Worm (Caenorhabditis elegans) whole organism, young adult: ENCODE data around the gene haf-1.

Source experiments
- B0261.1 ChIP-seq: sonication (generic microtip); optimal IDR thresholded peaks from 2 replicates; lab custom pipeline; 2016; ENCODE audit warnings: mild to moderate bottlenecking, missing genetic modification characterization, moderate library complexity, missing compliant biosample characterization
- D2030.7 ChIP-seq: fragments of 200-800 bp; sonication (Bioruptor generic); IDR thresholded peaks from 2 replicates; pipeline ENCODE4 v1.3.6; 2022; ENCODE audit warnings: missing genetic modification reagents, missing genetic modification characterization, missing compliant biosample characterization
- F22D6.2 ChIP-seq: sonication (generic microtip); optimal IDR thresholded peaks from 2 replicates; lab custom pipeline; 2016; ENCODE audit warnings: mild to moderate bottlenecking, missing genetic modification characterization, missing compliant biosample characterization
- F55B11.4 ChIP-seq: sonication (generic microtip); optimal IDR thresholded peaks from 2 replicates; lab custom pipeline; 2016; ENCODE audit warnings: missing compliant biosample characterization, missing genetic modification characterization, borderline replicate concordance; ENCODE audit not compliant: insufficient read depth
- F57A8.1 ChIP-seq: fragments of 200-800 bp; sonication (Bioruptor generic); optimal IDR thresholded peaks from 2 replicates; lab custom pipeline; 2018; ENCODE audit warnings: mild to moderate bottlenecking, missing genetic modification characterization, moderate library complexity, missing compliant biosample characterization
- F57C9.4 ChIP-seq: sonication (generic microtip); optimal IDR thresholded peaks from 2 replicates; lab custom pipeline; 2017; ENCODE audit warnings: mild to moderate bottlenecking, missing genetic modification characterization, missing compliant biosample characterization
- T07F8.4 ChIP-seq: sonication (generic microtip); optimal IDR thresholded peaks from 2 replicates; lab custom pipeline; 2016; ENCODE audit warnings: mild to moderate bottlenecking, missing genetic modification characterization, moderate library complexity, missing compliant biosample characterization
- Y67H2A.10 ChIP-seq: fragments of 200-800 bp; sonication (Bioruptor generic); conservative IDR thresholded peaks from 2 replicates; pipeline ENCODE4 v1.3.6; 2022; ENCODE audit warnings: missing genetic modification reagents, missing genetic modification characterization, missing compliant biosample characterization
- Y79H2A.3 ChIP-seq: fragments of 200-800 bp; sonication (Bioruptor generic); conservative IDR thresholded peaks from 2 replicates; pipeline ENCODE4 v1.3.6; 2022; ENCODE audit warnings: missing genetic modification reagents, missing genetic modification characterization, missing compliant biosample characterization
- ZK185.1 ChIP-seq: sonication (generic microtip); optimal IDR thresholded peaks from 2 replicates; lab custom pipeline; 2016; ENCODE audit warnings: mild to moderate bottlenecking, missing genetic modification characterization, missing compliant biosample characterization; ENCODE audit not compliant: poor library complexity, severe bottlenecking
- ama-1 ChIP-seq, 3 experiments: fragments of 150-350 bp in 1 of 3; sonication (generic microtip) in 2 of 3; optimal IDR thresholded peaks; 2 replicates each; lab custom pipeline; 2014 to 2018; ENCODE audit warnings: missing biosample characterization in 2 of 3, missing genetic modification characterization in 2 of 3, missing genetic modification reagents in 2 of 3
- atf-7 ChIP-seq: sonication (generic microtip); optimal IDR thresholded peaks from 2 replicates; lab custom pipeline; 2017; ENCODE audit warnings: mild to moderate bottlenecking, missing genetic modification characterization, missing compliant biosample characterization
- attf-3 ChIP-seq: fragments of 200-800 bp; sonication (Bioruptor generic); conservative IDR thresholded peaks from 2 replicates; pipeline ENCODE4 v1.3.6; 2022; ENCODE audit warnings: missing genetic modification reagents, missing genetic modification characterization, missing compliant biosample characterization
- bed-2 ChIP-seq: fragments of 200-800 bp; sonication (Bioruptor generic); IDR thresholded peaks from 2 replicates; pipeline ENCODE4 v1.3.6; 2022; ENCODE audit warnings: missing genetic modification reagents, missing genetic modification characterization, missing compliant biosample characterization
- cebp-1 ChIP-seq, 2 experiments: fragments of 200-800 bp in 1 of 2; sonication (Bioruptor generic) in 1 of 2; sonication (generic microtip) in 1 of 2; IDR thresholded peaks in 1 of 2; optimal IDR thresholded peaks in 1 of 2; 2 replicates each; pipeline versions ENCODE4 v1.3.6 to Lab custom; 2017 to 2022; ENCODE audit warnings: missing compliant biosample characterization in 2 of 2, missing genetic modification characterization in 2 of 2, mild to moderate bottlenecking in 1 of 2, missing genetic modification reagents in 1 of 2, moderate library complexity in 1 of 2
- ceh-100 ChIP-seq: fragments of 200-800 bp; sonication (Bioruptor generic); IDR thresholded peaks from 2 replicates; pipeline ENCODE4 v1.3.6; 2022; ENCODE audit warnings: missing genetic modification reagents, missing genetic modification characterization, missing compliant biosample characterization
- die-1 ChIP-seq: sonication (generic microtip); optimal IDR thresholded peaks from 2 replicates; lab custom pipeline; 2016; ENCODE audit warnings: missing genotype, mild to moderate bottlenecking, missing genetic modification characterization, missing compliant biosample characterization
- egl-18 ChIP-seq: fragments of 200-800 bp; sonication (Bioruptor generic); IDR thresholded peaks from 2 replicates; pipeline ENCODE4 v1.3.6; 2022; ENCODE audit warnings: missing genetic modification reagents, missing genetic modification characterization, missing compliant biosample characterization
- him-1 ChIP-seq: sonication (generic microtip); optimal IDR thresholded peaks from 2 replicates; lab custom pipeline; 2016; ENCODE audit warnings: missing genotype, missing genetic modification reagents, missing genetic modification characterization, missing compliant biosample characterization
- hmg-1.2 ChIP-seq: fragments of 200-800 bp; sonication (Bioruptor generic); IDR thresholded peaks from 2 replicates; pipeline ENCODE4 v1.3.6; 2022; ENCODE audit warnings: missing genetic modification reagents, missing genetic modification characterization, missing compliant biosample characterization
- hmg-20 ChIP-seq: fragments of 200-800 bp; sonication (Bioruptor generic); IDR thresholded peaks from 2 replicates; pipeline ENCODE4 v1.3.6; 2022; ENCODE audit warnings: missing genetic modification reagents, missing genetic modification characterization, missing compliant biosample characterization
- hrde-1 ChIP-seq: sonication (generic microtip); optimal IDR thresholded peaks from 2 replicates; lab custom pipeline; 2016; ENCODE audit warnings: missing genetic modification characterization, mild to moderate bottlenecking, missing compliant biosample characterization, moderate library complexity, missing genotype, missing genetic modification reagents, borderline replicate concordance
- lin-26 ChIP-seq: fragments of 200-800 bp; sonication (Bioruptor generic); IDR thresholded peaks from 2 replicates; pipeline ENCODE4 v1.3.6; 2022; ENCODE audit warnings: missing genetic modification reagents, missing genetic modification characterization, missing compliant biosample characterization
- lin-54 ChIP-seq: fragments of 200-800 bp; sonication (Bioruptor generic); optimal IDR thresholded peaks from 2 replicates; lab custom pipeline; 2018; ENCODE audit warnings: mild to moderate bottlenecking, missing genetic modification characterization, missing compliant biosample characterization
- lsl-1 ChIP-seq: fragments of 200-800 bp; sonication (Bioruptor generic); optimal IDR thresholded peaks from 2 replicates; lab custom pipeline; 2018; ENCODE audit warnings: mild to moderate bottlenecking, missing genetic modification characterization, moderate library complexity, missing compliant biosample characterization
- lsy-27 ChIP-seq: sonication (generic microtip); optimal IDR thresholded peaks from 2 replicates; lab custom pipeline; 2017; ENCODE audit warnings: missing genetic modification characterization, mild to moderate bottlenecking, missing compliant biosample characterization, antibody characterized with exemption, missing genotype, borderline replicate concordance; ENCODE audit not compliant: insufficient read depth
- mel-28 ChIP-seq: sonication (generic microtip); optimal IDR thresholded peaks from 2 replicates; lab custom pipeline; 2016; ENCODE audit warnings: borderline replicate concordance, mild to moderate bottlenecking, missing genetic modification characterization, missing compliant biosample characterization
- mes-4 ChIP-seq: sonication (generic microtip); optimal IDR thresholded peaks from 2 replicates; lab custom pipeline; 2016; ENCODE audit warnings: missing genotype, missing genetic modification characterization, missing compliant biosample characterization
- nfyb-1 ChIP-seq: fragments of 200-800 bp; sonication (Bioruptor generic); IDR thresholded peaks from 2 replicates; pipeline ENCODE4 v1.3.6; 2022; ENCODE audit warnings: missing genetic modification reagents, missing genetic modification characterization, missing compliant biosample characterization
- nhr-179 ChIP-seq: sonication (generic microtip); optimal IDR thresholded peaks from 2 replicates; lab custom pipeline; 2016; ENCODE audit warnings: mild to moderate bottlenecking, missing genetic modification characterization, missing compliant biosample characterization
- nhr-90 ChIP-seq: sonication (generic microtip); optimal IDR thresholded peaks from 2 replicates; lab custom pipeline; 2016; ENCODE audit warnings: missing genotype, mild to moderate bottlenecking, missing genetic modification characterization, missing compliant biosample characterization
- pha-4 ChIP-seq: fragments of 150-350 bp; sonication (generic microtip); optimal IDR thresholded peaks from 2 replicates; lab custom pipeline; 2014; ENCODE audit warnings: missing biosample characterization, missing genetic modification reagents, missing genetic modification characterization
- repo-1 ChIP-seq: sonication (generic microtip); optimal IDR thresholded peaks from 2 replicates; lab custom pipeline; 2017; ENCODE audit warnings: mild to moderate bottlenecking, missing genetic modification characterization, missing compliant biosample characterization
- sdz-38 ChIP-seq: sonication (generic microtip); optimal IDR thresholded peaks from 2 replicates; lab custom pipeline; 2016; ENCODE audit warnings: missing genotype, missing genetic modification characterization, missing compliant biosample characterization
- sea-2 ChIP-seq: fragments of 200-800 bp; sonication (Bioruptor generic); IDR thresholded peaks from 2 replicates; pipeline ENCODE4 v1.3.6; 2022; ENCODE audit warnings: missing genetic modification characterization, missing compliant biosample characterization
- snpc-1.1 ChIP-seq: sonication (generic microtip); optimal IDR thresholded peaks from 2 replicates; lab custom pipeline; 2017; ENCODE audit warnings: missing genetic modification characterization, mild to moderate bottlenecking, missing compliant biosample characterization, antibody characterized with exemption, moderate library complexity, missing genotype, missing genetic modification reagents; ENCODE audit not compliant: insufficient read depth
- snpc-3.4 ChIP-seq: sonication (generic microtip); optimal IDR thresholded peaks from 2 replicates; lab custom pipeline; 2017; ENCODE audit warnings: missing genetic modification characterization, mild to moderate bottlenecking, missing compliant biosample characterization, antibody characterized with exemption, moderate library complexity, missing genotype, missing genetic modification reagents
- tbp1 ChIP-seq: fragments of 200-800 bp; sonication (Bioruptor generic); optimal IDR thresholded peaks from 2 replicates; lab custom pipeline; 2018; ENCODE audit warnings: mild to moderate bottlenecking, missing genetic modification characterization, missing compliant biosample characterization
- tbx-9 ChIP-seq: sonication (generic microtip); optimal IDR thresholded peaks from 2 replicates; lab custom pipeline; 2016; ENCODE audit warnings: borderline replicate concordance, missing genetic modification characterization, inconsistent platforms, missing compliant biosample characterization
- xnd-1 ChIP-seq: sonication (generic microtip); optimal IDR thresholded peaks from 2 replicates; lab custom pipeline; 2016; ENCODE audit warnings: missing genotype, missing genetic modification reagents, missing genetic modification characterization, missing compliant biosample characterization
- zim-3 ChIP-seq: sonication (generic microtip); optimal IDR thresholded peaks from 2 replicates; lab custom pipeline; 2017; ENCODE audit warnings: mild to moderate bottlenecking, missing genetic modification characterization, moderate library complexity, missing compliant biosample characterization
- ztf-25 ChIP-seq: fragments of 200-800 bp; sonication (Bioruptor generic); IDR thresholded peaks from 2 replicates; pipeline ENCODE4 v1.3.6; 2022; ENCODE audit warnings: missing genetic modification reagents, missing genetic modification characterization, missing compliant biosample characterization

haf-1 gene

DNA sequence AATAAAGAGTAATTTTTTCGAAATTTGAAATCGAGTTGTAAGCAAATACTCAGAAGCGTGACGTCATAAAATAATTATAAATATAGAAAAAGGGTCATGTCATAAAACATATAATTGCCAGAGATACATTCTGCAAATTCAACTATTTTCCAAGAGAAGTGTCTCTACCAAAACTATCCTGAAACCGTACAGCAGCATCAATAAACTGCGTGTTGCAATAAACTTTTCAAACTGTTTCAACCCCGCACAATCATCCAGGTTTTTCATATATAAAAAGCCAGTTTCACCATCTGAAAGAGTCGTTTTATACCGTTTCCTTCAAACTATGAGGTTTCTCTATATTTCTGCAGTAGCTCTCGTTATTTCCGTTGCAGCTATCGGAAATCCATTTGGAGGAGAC, 32.7 kb upstream of the haf-1 start, which contains the start of gene C49C3.11:
TSS of gene C49C3.11 (plus strand) at position 301 of the 400 bp plus-strand sequence.
- TF ChIP-seq ama-1 (optimal IDR thresholded peaks at IDR 0.05; lab: Kevin White, UChicago) (no peak), ama-1 (GFP tag; optimal IDR thresholded peaks at IDR 0.05; lab: Kevin White, UChicago) (no peak), ztf-25 (GFP tag; lab: Robert Waterston, UW) (no peak), lsy-27 (tag; lab: Kevin White, UChicago) (no peak), tbx-9 (tag; lab: Kevin White, UChicago) (no peak), nhr-90 (tag; lab: Kevin White, UChicago) (no peak), egl-18 (GFP tag; lab: Robert Waterston, UW) (no peak), xnd-1 (tag; lab: Kevin White, UChicago) (no peak), F57C9.4 (tag; lab: Kevin White, UChicago) (no peak), mel-28 (tag; lab: Kevin White, UChicago) (no peak), cebp-1 (GFP tag; IDR thresholded peaks at IDR 0.05; lab: Robert Waterston, UW) (no peak), cebp-1 (tag; optimal IDR thresholded peaks at IDR 0.05; lab: Kevin White, UChicago) (no peak), bed-2 (GFP tag; lab: Robert Waterston, UW) (no peak), die-1 (tag; lab: Kevin White, UChicago) (no peak), nhr-179 (no peak), D2030.7 (GFP tag; lab: Robert Waterston, UW) (no peak), hmg-20 (no peak), Y67H2A.10 (GFP tag; lab: Robert Waterston, UW) (no peak), hmg-1.2 (GFP tag; lab: Robert Waterston, UW) (no peak), zim-3 (tag; lab: Kevin White, UChicago) (no peak)

DNA sequence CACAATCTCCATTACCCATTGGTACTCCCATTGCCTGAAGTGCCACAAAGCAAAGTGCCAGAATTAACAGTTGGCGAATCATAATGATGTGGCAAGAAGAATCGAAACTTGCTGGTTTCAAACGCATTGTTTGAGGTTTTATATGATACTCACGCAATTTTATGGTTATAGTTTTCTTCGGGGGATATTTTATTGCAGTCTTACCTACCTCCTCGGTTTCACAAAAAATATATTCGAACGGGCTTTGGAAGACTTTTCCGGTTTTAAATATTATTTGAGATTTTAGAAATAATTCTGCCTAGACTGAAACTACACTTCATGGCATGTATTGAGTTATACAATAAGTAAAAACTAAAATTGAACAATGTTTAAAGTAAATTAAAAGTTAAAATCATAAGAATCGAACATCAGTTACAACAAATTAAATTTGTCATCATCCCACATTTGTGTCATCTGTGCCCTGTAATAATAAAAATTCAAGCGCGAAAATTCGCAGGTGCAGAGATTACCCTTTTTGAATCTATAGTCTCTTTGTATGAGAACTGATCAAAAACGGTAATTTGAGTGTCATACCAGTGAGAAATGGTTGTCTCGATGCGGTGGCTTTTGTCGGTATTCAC, 29.5 kb upstream of the haf-1 start, which contains the start of the genes clec-197 and clec-198:
TSS of gene clec-197 (minus strand) at position 101 of the 620 bp plus-strand sequence.
TSS of gene clec-198 (plus strand) at position 570 of the 620 bp plus-strand sequence.
- TF ChIP-seq F22D6.2 (tag; lab: Kevin White, UChicago) (no peak), him-1 (tag; lab: Kevin White, UChicago) (no peak), nfyb-1 (GFP tag; lab: Robert Waterston, UW) (no peak), attf-3 (GFP tag; lab: Robert Waterston, UW) (no peak), snpc-1.1 (tag; lab: Kevin White, UChicago) (no peak)
- TF ChIP-seq, all 124 proteins: peak for 0

DNA sequence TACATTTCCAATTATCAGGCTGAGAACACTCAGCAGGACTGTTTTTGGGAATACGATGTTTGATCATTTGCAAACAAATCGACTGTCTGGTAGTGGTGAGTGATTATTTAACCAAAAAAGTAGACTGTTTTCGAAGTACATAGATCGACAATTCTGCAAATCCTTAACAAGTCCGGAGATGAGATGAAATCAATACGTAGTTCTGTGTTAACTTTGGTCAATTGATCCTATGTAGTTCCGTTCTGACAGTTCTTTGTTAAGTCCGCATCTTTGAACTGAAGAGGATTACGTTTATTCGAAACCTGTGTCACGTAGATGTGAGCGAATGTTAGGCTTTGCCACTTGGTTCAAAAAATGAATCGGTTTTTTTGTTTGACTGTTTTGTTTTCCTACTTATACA, 24.6 kb upstream of the haf-1 start, which contains the start of gene clec-199:
TSS of gene clec-199 (plus strand) at position 301 of the 400 bp plus-strand sequence.
- TF ChIP-seq mes-4 (no peak), Y79H2A.3 (no peak), sea-2 (no peak), T07F8.4 (tag; lab: Kevin White, UChicago) (no peak), atf-7 (no peak), lin-54 (GFP tag; lab: Kevin White, UChicago) (no peak), F57A8.1 (no peak), tbp1 (GFP tag; lab: Kevin White, UChicago) (no peak), sdz-38 (tag; lab: Kevin White, UChicago) (no peak), B0261.1 (tag; lab: Kevin White, UChicago) (no peak), lin-26 (GFP tag; lab: Robert Waterston, UW) (no peak), ceh-100 (GFP tag; lab: Robert Waterston, UW) (no peak), hrde-1 (tag; lab: Kevin White, UChicago) (no peak), repo-1 (no peak), pha-4 (no peak), F55B11.4 (tag; lab: Kevin White, UChicago) (no peak), ZK185.1 (no peak), snpc-3.4 (tag; lab: Kevin White, UChicago) (no peak), lsl-1 (GFP tag; lab: Kevin White, UChicago) (no peak)
